Fruit fly (Drosophila melanogaster) whole organism, embryonic: ENCODE data around the gene nSMase.

Source experiments
- Ada2b ChIP-seq: fragments of 200-800 bp; sonication (Bioruptor generic); IDR thresholded peaks from 2 replicates; pipeline ENCODE4 v1.3.6; 2022; ENCODE audit warnings: missing biosample characterization, missing genetic modification characterization
- Adf1 ChIP-seq: fragments of 200-800 bp; sonication (Bioruptor generic); IDR thresholded peaks from 2 replicates; pipeline ENCODE4 v1.3.6; 2022; ENCODE audit warnings: missing biosample characterization, missing genetic modification characterization
- Atf3 ChIP-seq: fragments of 200-800 bp; sonication (Bioruptor generic); optimal IDR thresholded peaks from 3 replicates; lab custom pipeline; 2016; ENCODE audit warnings: missing biosample characterization, missing genetic modification characterization
- Atf6 ChIP-seq: fragments of 200-800 bp; sonication (Bioruptor generic); IDR thresholded peaks from 2 replicates; pipeline ENCODE4 v1.3.6; 2022; ENCODE audit warnings: missing biosample characterization, missing genetic modification characterization
- BEAF-32 ChIP-seq: fragments of 200-800 bp; sonication (Bioruptor generic); optimal IDR thresholded peaks from 3 replicates; lab custom pipeline; 2017; ENCODE audit warnings: missing biosample characterization, missing genetic modification characterization, mild to moderate bottlenecking, moderate library complexity, missing genetic modification reagents
- BtbVII ChIP-seq: fragments of 200-800 bp; sonication (Bioruptor generic); optimal IDR thresholded peaks from 3 replicates; lab custom pipeline; 2017; ENCODE audit warnings: missing biosample characterization, mild to moderate bottlenecking, missing genetic modification characterization
- CG10274 ChIP-seq: fragments of 200-800 bp; sonication (Bioruptor generic); optimal IDR thresholded peaks from 3 replicates; lab custom pipeline; 2017; ENCODE audit warnings: missing biosample characterization, mild to moderate bottlenecking, missing genetic modification characterization
- CG10565 ChIP-seq: fragments of 200-800 bp; sonication (Bioruptor generic); optimal IDR thresholded peaks from 3 replicates; lab custom pipeline; 2016; ENCODE audit warnings: missing biosample characterization, mild to moderate bottlenecking, missing genetic modification characterization
- CG11696 ChIP-seq: fragments of 200-800 bp; sonication (Bioruptor generic); IDR thresholded peaks from 2 replicates; pipeline ENCODE4 v1.3.6; 2022; ENCODE audit warnings: missing biosample characterization, missing genetic modification characterization
- CG13287 ChIP-seq: fragments of 200-800 bp; sonication (Bioruptor generic); IDR thresholded peaks from 2 replicates; pipeline ENCODE4 v1.3.6; 2022; ENCODE audit warnings: missing biosample characterization, missing genetic modification characterization; ENCODE audit not compliant: partially characterized antibody
- CG13424 ChIP-seq: fragments of 200-800 bp; sonication (Bioruptor generic); optimal IDR thresholded peaks from 2 replicates; lab custom pipeline; 2019; ENCODE audit warnings: missing biosample characterization, mild to moderate bottlenecking, missing genetic modification characterization, moderate library complexity
- CG14441 ChIP-seq: fragments of 200-800 bp; sonication (Bioruptor generic); IDR thresholded peaks from 2 replicates; pipeline ENCODE4 v1.3.6; 2022; ENCODE audit warnings: missing biosample characterization, missing genetic modification characterization
- CG14710 ChIP-seq: fragments of 200-800 bp; sonication (Bioruptor generic); optimal IDR thresholded peaks from 3 replicates; lab custom pipeline; 2019; ENCODE audit warnings: missing biosample characterization, mild to moderate bottlenecking, missing genetic modification characterization, moderate library complexity
- CG15011 ChIP-seq: fragments of 200-800 bp; sonication (Bioruptor generic); optimal IDR thresholded peaks from 3 replicates; lab custom pipeline; 2018; ENCODE audit warnings: missing biosample characterization, mild to moderate bottlenecking, missing genetic modification characterization
- CG15601 ChIP-seq: fragments of 200-800 bp; sonication (Bioruptor generic); optimal IDR thresholded peaks from 3 replicates; lab custom pipeline; 2019; ENCODE audit warnings: missing biosample characterization, mild to moderate bottlenecking, missing genetic modification characterization, moderate library complexity
- CG1602 ChIP-seq: fragments of 200-800 bp; sonication (Bioruptor generic); optimal IDR thresholded peaks from 3 replicates; lab custom pipeline; 2016; ENCODE audit warnings: missing biosample characterization, missing genetic modification characterization
- CG16779 ChIP-seq: fragments of 200-800 bp; sonication (Bioruptor generic); IDR thresholded peaks from 2 replicates; pipeline ENCODE4 v1.3.6; 2022; ENCODE audit warnings: missing biosample characterization, missing genetic modification characterization
- CG17568 ChIP-seq: fragments of 200-800 bp; sonication (Bioruptor generic); optimal IDR thresholded peaks from 2 replicates; lab custom pipeline; 2018; ENCODE audit warnings: missing biosample characterization, mild to moderate bottlenecking, missing genetic modification characterization, moderate library complexity
- CG17802 ChIP-seq: fragments of 200-800 bp; sonication (Bioruptor generic); optimal IDR thresholded peaks from 2 replicates; lab custom pipeline; 2018; ENCODE audit warnings: missing biosample characterization, mild to moderate bottlenecking, missing genetic modification characterization, moderate library complexity
- CG30403 ChIP-seq: fragments of 200-800 bp; sonication (Bioruptor generic); optimal IDR thresholded peaks from 3 replicates; lab custom pipeline; 2016; ENCODE audit warnings: missing biosample characterization, missing genetic modification characterization
- CG30431 ChIP-seq: fragments of 200-800 bp; sonication (Bioruptor generic); optimal IDR thresholded peaks from 2 replicates; lab custom pipeline; 2017; ENCODE audit warnings: missing biosample characterization, missing genetic modification characterization
- CG32767 ChIP-seq: fragments of 200-800 bp; sonication (Bioruptor generic); IDR thresholded peaks from 2 replicates; pipeline ENCODE4 v1.3.6; 2022; ENCODE audit warnings: missing biosample characterization, missing genetic modification characterization
- CG33557 ChIP-seq: fragments of 200-800 bp; sonication (Bioruptor generic); optimal IDR thresholded peaks from 2 replicates; lab custom pipeline; 2019; ENCODE audit warnings: missing biosample characterization, mild to moderate bottlenecking, missing genetic modification characterization, moderate library complexity
- CG6254 ChIP-seq: fragments of 200-800 bp; sonication (Bioruptor generic); optimal IDR thresholded peaks from 3 replicates; lab custom pipeline; 2017; ENCODE audit warnings: mild to moderate bottlenecking, missing biosample characterization, missing genetic modification reagents, missing genetic modification characterization
- CG6791 ChIP-seq: fragments of 200-800 bp; sonication (Bioruptor generic); IDR thresholded peaks from 3 replicates; pipeline ENCODE4 v1.3.6; 2022; ENCODE audit warnings: missing biosample characterization, missing genetic modification characterization; ENCODE audit not compliant: partially characterized antibody
- CG9215 ChIP-seq: fragments of 200-800 bp; sonication (Bioruptor generic); IDR thresholded peaks from 2 replicates; pipeline ENCODE4 v1.3.6; 2022; ENCODE audit warnings: missing biosample characterization, missing genetic modification characterization
- CkIIα-i1 ChIP-seq: fragments of 200-800 bp; sonication (Bioruptor generic); IDR thresholded peaks from 2 replicates; pipeline ENCODE4 v1.3.6; 2022; ENCODE audit warnings: missing biosample characterization, missing genetic modification characterization
- Dad ChIP-seq: fragments of 200-800 bp; sonication (Bioruptor generic); optimal IDR thresholded peaks from 3 replicates; lab custom pipeline; 2016; ENCODE audit warnings: missing biosample characterization, missing genetic modification characterization
- Doc3 ChIP-seq: fragments of 200-800 bp; sonication (Bioruptor generic); IDR thresholded peaks from 3 replicates; pipeline ENCODE4 v1.3.6; 2022; ENCODE audit warnings: missing biosample characterization, missing genetic modification characterization; ENCODE audit not compliant: partially characterized antibody
- HmgD ChIP-seq: fragments of 200-800 bp; sonication (Bioruptor generic); optimal IDR thresholded peaks from 3 replicates; lab custom pipeline; 2016; ENCODE audit warnings: missing biosample characterization, missing genetic modification characterization
- Hr51 ChIP-seq, 2 experiments: fragments of 200-800 bp; sonication (Bioruptor generic); optimal IDR thresholded peaks; 2 replicates in 1 of 2; 3 replicates in 1 of 2; lab custom pipeline; 2016 to 2018; ENCODE audit warnings: missing biosample characterization in 2 of 2, missing genetic modification characterization in 2 of 2, mild to moderate bottlenecking in 1 of 2, moderate library complexity in 1 of 2
- MBD-R2 ChIP-seq: fragments of 200-800 bp; sonication (Bioruptor generic); IDR thresholded peaks from 2 replicates; pipeline ENCODE4 v1.3.6; 2022; ENCODE audit warnings: missing biosample characterization, missing genetic modification characterization
- Spps ChIP-seq: fragments of 200-800 bp; sonication (Bioruptor generic); optimal IDR thresholded peaks from 2 replicates; lab custom pipeline; 2018; ENCODE audit warnings: missing biosample characterization, mild to moderate bottlenecking, missing genetic modification characterization
- TFAM ChIP-seq: fragments of 200-800 bp; sonication (Bioruptor generic); optimal IDR thresholded peaks from 2 replicates; lab custom pipeline; 2017; ENCODE audit warnings: missing biosample characterization, missing genetic modification characterization, inconsistent platforms
- Usf ChIP-seq: fragments of 200-800 bp; sonication (Bioruptor generic); optimal IDR thresholded peaks from 2 replicates; lab custom pipeline; 2017; ENCODE audit warnings: missing genotype, missing biosample characterization, missing genetic modification characterization
- bowl ChIP-seq: fragments of 200-800 bp; sonication (Bioruptor generic); IDR thresholded peaks from 2 replicates; pipeline ENCODE4 v1.3.6; 2022; ENCODE audit warnings: missing biosample characterization, missing genetic modification characterization
- crc ChIP-seq: fragments of 200-800 bp; sonication (Bioruptor generic); optimal IDR thresholded peaks from 2 replicates; lab custom pipeline; 2016; ENCODE audit warnings: missing biosample characterization, missing genetic modification characterization
- croc ChIP-seq: fragments of 200-800 bp; sonication (Bioruptor generic); conservative IDR thresholded peaks from 3 replicates; pipeline ENCODE4 v1.3.6; 2022; ENCODE audit warnings: missing biosample characterization, missing genetic modification characterization
- crol ChIP-seq: fragments of 200-800 bp; sonication (Bioruptor generic); IDR thresholded peaks from 2 replicates; pipeline ENCODE4 v1.3.6; 2022; ENCODE audit warnings: missing biosample characterization, missing genetic modification characterization
- dmrt99B ChIP-seq: fragments of 200-800 bp; sonication (Bioruptor generic); optimal IDR thresholded peaks from 2 replicates; lab custom pipeline; 2018; ENCODE audit warnings: missing biosample characterization, mild to moderate bottlenecking, missing genetic modification characterization, moderate library complexity
- eve ChIP-seq, 2 experiments: fragments of >200 bp; optimal IDR thresholded peaks; 2 replicates each; lab custom pipeline; 2017; ENCODE audit warnings: missing biosample characterization in 2 of 2, missing genetic modification characterization in 2 of 2
- grn ChIP-seq: fragments of 200-800 bp; sonication (Bioruptor generic); optimal IDR thresholded peaks from 3 replicates; lab custom pipeline; 2017; ENCODE audit warnings: missing biosample characterization, missing genetic modification characterization
- jing ChIP-seq: fragments of 200-800 bp; sonication (Bioruptor generic); optimal IDR thresholded peaks from 2 replicates; lab custom pipeline; 2018; ENCODE audit warnings: missing biosample characterization, mild to moderate bottlenecking, missing genetic modification characterization
- nmo ChIP-seq: fragments of 200-800 bp; sonication (Bioruptor generic); optimal IDR thresholded peaks from 2 replicates; lab custom pipeline; 2018; ENCODE audit warnings: missing biosample characterization, mild to moderate bottlenecking, missing genetic modification characterization, moderate library complexity
- pnt ChIP-seq: fragments of 200-800 bp; sonication (Bioruptor generic); optimal IDR thresholded peaks from 3 replicates; lab custom pipeline; 2016; ENCODE audit warnings: missing biosample characterization, missing genetic modification characterization
- sob ChIP-seq: fragments of 200-800 bp; sonication (Bioruptor generic); IDR thresholded peaks from 2 replicates; pipeline ENCODE4 v1.3.6; 2022; ENCODE audit warnings: missing biosample characterization, missing genetic modification characterization
- sr ChIP-seq: fragments of 200-800 bp; sonication (Bioruptor generic); IDR thresholded peaks from 3 replicates; pipeline ENCODE4 v1.3.6; 2022; ENCODE audit warnings: missing biosample characterization, missing genetic modification characterization
- stc ChIP-seq: fragments of 200-800 bp; sonication (Bioruptor generic); IDR thresholded peaks from 2 replicates; pipeline ENCODE4 v1.3.6; 2022; ENCODE audit warnings: missing biosample characterization, missing genetic modification characterization
- tna ChIP-seq: fragments of 200-800 bp; sonication (Bioruptor generic); IDR thresholded peaks from 2 replicates; pipeline ENCODE4 v1.3.6; 2022; ENCODE audit warnings: missing biosample characterization, missing genetic modification characterization; ENCODE audit not compliant: partially characterized antibody
- wor ChIP-seq: fragments of 200-800 bp; sonication (Bioruptor generic); IDR thresholded peaks from 2 replicates; pipeline ENCODE4 v1.3.6; 2022; ENCODE audit warnings: missing biosample characterization, missing genetic modification characterization

Gene nSMase

dm6 chr3L:3192912-3193311 is 26.0 kb upstream of the nSMase start, which contains the start of gene Hsp83:
Hsp83 (plus strand) TSS chr3L:3192969.
- peak; percentile 41; the same call in 1 of the 2 replicates for TF ChIP-seq wor
- peak; percentile 68; the same call in 1 of the 2 replicates for TF ChIP-seq Ada2b (GFP tag; lab: Robert Waterston, UW)
- TF ChIP-seq Hr51 (GFP tag; optimal IDR thresholded peaks at IDR 0.05; lab: Kevin White, UChicago) = peak; percentile 90 to 96
- TF ChIP-seq CG15601 (tag; lab: Kevin White, UChicago) = peak; percentile 93
- TF ChIP-seq bowl (GFP tag; lab: Robert Waterston, UW) = peak; percentile 81; the same call in 1 of the 2 replicates
- no peak for TF ChIP-seq tna (GFP tag; lab: Robert Waterston, UW)
- TF ChIP-seq Spps (tag; lab: Kevin White, UChicago) = peak; percentile 80
- TF ChIP-seq CG6254 (GFP tag; lab: Kevin White, UChicago) = peak; percentile 95
- TF ChIP-seq nmo = peak; percentile 79
- peak; percentile 96 for TF ChIP-seq CG16779
- peak; percentile 93 for TF ChIP-seq CG10274 (GFP tag; lab: Kevin White, UChicago)
- TF ChIP-seq CG13287 (GFP tag; lab: Robert Waterston, UW) = no peak
- peak; percentile 96 for TF ChIP-seq stc (GFP tag; lab: Robert Waterston, UW)
- peak; percentile 70 for TF ChIP-seq HmgD (GFP tag; lab: Kevin White, UChicago)
- TF ChIP-seq CG6791 (GFP tag; lab: Robert Waterston, UW) = peak; percentile 23; the same call in 1 of the 3 replicates
- peak; percentile 72 for TF ChIP-seq CG13424 (tag; lab: Kevin White, UChicago)
- TF ChIP-seq croc (GFP tag; lab: Robert Waterston, UW) = peak; percentile 46
- TF ChIP-seq Doc3 (GFP tag; lab: Robert Waterston, UW) = no peak
- TF ChIP-seq grn (GFP tag; lab: Kevin White, UChicago) = peak; percentile 81
- no peak for TF ChIP-seq eve (GFP tag; optimal IDR thresholded peaks at IDR 0.05; lab: Kevin White, UChicago)
- peak; percentile 94 for TF ChIP-seq crc (GFP tag; lab: Kevin White, UChicago)
- TF ChIP-seq CG1602 = peak; percentile 52
- TF ChIP-seq CG10565 = peak; percentile 60
- TF ChIP-seq sob (GFP tag; lab: Robert Waterston, UW) = peak; percentile 97
- peak; percentile 65 for TF ChIP-seq Usf
- peak; percentile 88 for TF ChIP-seq dmrt99B
- peak; percentile 79 for TF ChIP-seq jing (GFP tag; lab: Kevin White, UChicago)
- TF ChIP-seq CG14710 (tag; lab: Kevin White, UChicago) = peak; percentile 83
- TF ChIP-seq Atf3 (GFP tag; lab: Kevin White, UChicago) = peak; percentile 91
- peak; percentile 95 for TF ChIP-seq CG33557
- peak; percentile 79 for TF ChIP-seq CG11696
- TF ChIP-seq CG14441 (GFP tag; lab: Robert Waterston, UW) = peak; percentile 83
- TF ChIP-seq crol (GFP tag; lab: Robert Waterston, UW) = peak; percentile 54; the same call in 1 of the 2 replicates
- TF ChIP-seq pnt (GFP tag; lab: Kevin White, UChicago) = peak; percentile 30
- peak; percentile 95 for TF ChIP-seq Atf6 (GFP tag; lab: Robert Waterston, UW)
- TF ChIP-seq CG17568 (GFP tag; lab: Kevin White, UChicago) = peak; percentile 99
- peak; percentile 89 for TF ChIP-seq TFAM (GFP tag; lab: Kevin White, UChicago)
- TF ChIP-seq CG30403 (GFP tag; lab: Kevin White, UChicago) = peak; percentile 82
- TF ChIP-seq CG17802 (tag; lab: Kevin White, UChicago) = peak; percentile 86
- TF ChIP-seq CG15011 (GFP tag; lab: Kevin White, UChicago) = peak; percentile 95
- peak; percentile 95 for TF ChIP-seq Dad
- peak; percentile 99 for TF ChIP-seq BtbVII (GFP tag; lab: Kevin White, UChicago)
- TF ChIP-seq CG9215 (GFP tag; lab: Robert Waterston, UW) = peak; percentile 60
- peak; percentile 86 for TF ChIP-seq CG32767 (GFP tag; lab: Robert Waterston, UW)
- peak; percentile 89 for TF ChIP-seq CG30431 (GFP tag; lab: Kevin White, UChicago)
- TF ChIP-seq Adf1 = peak; percentile 77
- peak; percentile 55; the same call in 1 of the 2 replicates for TF ChIP-seq MBD-R2 (GFP tag; lab: Robert Waterston, UW)
- TF ChIP-seq CkIIα-i1 (GFP tag; lab: Robert Waterston, UW) = peak; percentile 26; the same call in 1 of the 2 replicates
- TF ChIP-seq BEAF-32 (GFP tag; lab: Kevin White, UChicago) = no peak
- peak; percentile 96 for TF ChIP-seq sr (GFP tag; lab: Robert Waterston, UW)
